Worm (Caenorhabditis elegans) whole organism, young adult: ENCODE measurements around the gene fbxb-40.
A peak's percentile ranks its signal among the peaks of the same experiment; 100 is the strongest.

ENCODE experiments used
- B0035.1 ChIP-seq: sonication (generic microtip); optimal IDR thresholded peaks from 2 replicates; lab custom pipeline; 2016; ENCODE audit warnings: missing genetic modification characterization, mild to moderate bottlenecking, missing compliant biosample characterization, missing genotype, missing genetic modification reagents
- B0261.1 ChIP-seq: sonication (generic microtip); optimal IDR thresholded peaks from 2 replicates; lab custom pipeline; 2016; ENCODE audit warnings: mild to moderate bottlenecking, missing genetic modification characterization, moderate library complexity, missing compliant biosample characterization
- C17E4.6 ChIP-seq: fragments of 200-800 bp; sonication (Bioruptor generic); IDR thresholded peaks from 2 replicates; pipeline ENCODE4 v1.3.6; 2022; ENCODE audit warnings: missing genetic modification reagents, missing genetic modification characterization, missing compliant biosample characterization
- F10E7.11 ChIP-seq: sonication (generic microtip); optimal IDR thresholded peaks from 2 replicates; lab custom pipeline; 2017; ENCODE audit warnings: mild to moderate bottlenecking, missing genetic modification characterization, moderate library complexity, missing compliant biosample characterization
- F22D6.2 ChIP-seq: sonication (generic microtip); optimal IDR thresholded peaks from 2 replicates; lab custom pipeline; 2016; ENCODE audit warnings: mild to moderate bottlenecking, missing genetic modification characterization, missing compliant biosample characterization
- F23B12.7 ChIP-seq: sonication (generic microtip); optimal IDR thresholded peaks from 2 replicates; lab custom pipeline; 2017; ENCODE audit warnings: missing genetic modification characterization, mild to moderate bottlenecking, missing compliant biosample characterization, antibody characterized with exemption, moderate library complexity; ENCODE audit not compliant: insufficient read depth
- F37B4.10 ChIP-seq: fragments of 200-800 bp; sonication (Bioruptor generic); IDR thresholded peaks from 2 replicates; pipeline ENCODE4 v1.3.6; 2022; ENCODE audit warnings: missing genetic modification characterization, missing compliant biosample characterization
- F57C9.4 ChIP-seq: sonication (generic microtip); optimal IDR thresholded peaks from 2 replicates; lab custom pipeline; 2017; ENCODE audit warnings: mild to moderate bottlenecking, missing genetic modification characterization, missing compliant biosample characterization
- T07F8.4 ChIP-seq: sonication (generic microtip); optimal IDR thresholded peaks from 2 replicates; lab custom pipeline; 2016; ENCODE audit warnings: mild to moderate bottlenecking, missing genetic modification characterization, moderate library complexity, missing compliant biosample characterization
- Y56A3A.18 ChIP-seq: fragments of 200-800 bp; sonication (Bioruptor generic); IDR thresholded peaks from 2 replicates; pipeline ENCODE4 v1.3.6; 2022; ENCODE audit warnings: missing genetic modification reagents, missing genetic modification characterization, missing compliant biosample characterization
- ZK185.1 ChIP-seq: sonication (generic microtip); optimal IDR thresholded peaks from 2 replicates; lab custom pipeline; 2016; ENCODE audit warnings: mild to moderate bottlenecking, missing genetic modification characterization, missing compliant biosample characterization; ENCODE audit not compliant: poor library complexity, severe bottlenecking
- attf-3 ChIP-seq: fragments of 200-800 bp; sonication (Bioruptor generic); conservative IDR thresholded peaks from 2 replicates; pipeline ENCODE4 v1.3.6; 2022; ENCODE audit warnings: missing genetic modification reagents, missing genetic modification characterization, missing compliant biosample characterization
- attf-5 ChIP-seq: fragments of 200-800 bp; sonication (Bioruptor generic); optimal IDR thresholded peaks from 2 replicates; lab custom pipeline; 2018; ENCODE audit warnings: mild to moderate bottlenecking, missing genetic modification characterization, missing compliant biosample characterization
- attf-6 ChIP-seq: fragments of 200-800 bp; sonication (Bioruptor generic); IDR thresholded peaks from 2 replicates; pipeline ENCODE4 v1.3.6; 2022; ENCODE audit warnings: missing genetic modification reagents, missing genetic modification characterization, missing compliant biosample characterization
- ceh-27 ChIP-seq: fragments of 200-800 bp; sonication (Bioruptor generic); optimal IDR thresholded peaks from 2 replicates; lab custom pipeline; 2018; ENCODE audit warnings: mild to moderate bottlenecking, missing genetic modification characterization, moderate library complexity, missing compliant biosample characterization
- dox-1 ChIP-seq: fragments of 200-800 bp; sonication (Bioruptor generic); IDR thresholded peaks from 2 replicates; pipeline ENCODE4 v1.3.6; 2022; ENCODE audit warnings: missing genetic modification reagents, missing genetic modification characterization, missing compliant biosample characterization
- egl-44 ChIP-seq: fragments of 200-800 bp; sonication (Bioruptor generic); IDR thresholded peaks from 2 replicates; pipeline ENCODE4 v1.3.6; 2022; ENCODE audit warnings: missing genetic modification reagents, missing genetic modification characterization, missing compliant biosample characterization
- hmg-1.2 ChIP-seq: fragments of 200-800 bp; sonication (Bioruptor generic); IDR thresholded peaks from 2 replicates; pipeline ENCODE4 v1.3.6; 2022; ENCODE audit warnings: missing genetic modification reagents, missing genetic modification characterization, missing compliant biosample characterization
- lag-1 ChIP-seq: fragments of 200-800 bp; sonication (Bioruptor generic); IDR thresholded peaks from 2 replicates; pipeline ENCODE4 v1.3.6; 2022; ENCODE audit warnings: missing genetic modification reagents, missing genetic modification characterization, missing compliant biosample characterization
- lin-40 ChIP-seq: sonication (generic microtip); optimal IDR thresholded peaks from 2 replicates; lab custom pipeline; 2016; ENCODE audit warnings: missing genetic modification characterization, mild to moderate bottlenecking, missing compliant biosample characterization, missing genotype, missing genetic modification reagents
- mxl-1 ChIP-seq: sonication (generic microtip); optimal IDR thresholded peaks from 2 replicates; lab custom pipeline; 2016; ENCODE audit warnings: missing genetic modification characterization, missing compliant biosample characterization
- nhr-120 ChIP-seq: fragments of 200-800 bp; sonication (Bioruptor generic); IDR thresholded peaks from 2 replicates; pipeline ENCODE4 v1.3.6; 2022; ENCODE audit warnings: missing genetic modification characterization, missing compliant biosample characterization
- nhr-27 ChIP-seq: fragments of 200-800 bp; sonication (Bioruptor generic); optimal IDR thresholded peaks from 2 replicates; lab custom pipeline; 2018; ENCODE audit warnings: mild to moderate bottlenecking, missing genetic modification characterization, moderate library complexity, missing compliant biosample characterization
- nhr-90 ChIP-seq: sonication (generic microtip); optimal IDR thresholded peaks from 2 replicates; lab custom pipeline; 2016; ENCODE audit warnings: missing genotype, mild to moderate bottlenecking, missing genetic modification characterization, missing compliant biosample characterization
- pbrm-1 ChIP-seq: fragments of 200-800 bp; sonication (Bioruptor generic); IDR thresholded peaks from 2 replicates; pipeline ENCODE4 v1.3.6; 2022; ENCODE audit warnings: missing genetic modification reagents, missing genetic modification characterization, missing compliant biosample characterization
- rpc-1 ChIP-seq, 2 experiments: fragments of 150-350 bp in 1 of 2; sonication (generic microtip) in 1 of 2; optimal IDR thresholded peaks; 2 replicates each; lab custom pipeline; 2014 to 2018; ENCODE audit warnings: missing biosample characterization in 1 of 2, missing genetic modification characterization in 1 of 2, missing genetic modification reagents in 1 of 2, missing genotype in 1 of 2
- snpc-1.1 ChIP-seq: sonication (generic microtip); optimal IDR thresholded peaks from 2 replicates; lab custom pipeline; 2017; ENCODE audit warnings: missing genetic modification characterization, mild to moderate bottlenecking, missing compliant biosample characterization, antibody characterized with exemption, moderate library complexity, missing genotype, missing genetic modification reagents; ENCODE audit not compliant: insufficient read depth
- tbp1 ChIP-seq: fragments of 200-800 bp; sonication (Bioruptor generic); optimal IDR thresholded peaks from 2 replicates; lab custom pipeline; 2018; ENCODE audit warnings: mild to moderate bottlenecking, missing genetic modification characterization, missing compliant biosample characterization
- zfh-2 ChIP-seq: fragments of 200-800 bp; sonication (Bioruptor generic); conservative IDR thresholded peaks from 2 replicates; pipeline ENCODE4 v1.3.6; 2022; ENCODE audit warnings: missing genetic modification reagents, missing genetic modification characterization, missing compliant biosample characterization
- ztf-6 ChIP-seq: fragments of 200-800 bp; sonication (Bioruptor generic); IDR thresholded peaks from 2 replicates; pipeline ENCODE4 v1.3.6; 2022; ENCODE audit warnings: missing genetic modification reagents, missing genetic modification characterization, missing compliant biosample characterization

Gene fbxb-40

ce11 chrII:1049849-1050248 lies at the start of gene fbxb-40:
fbxb-40 (minus strand) TSS chrII:1049949.
- no peak for TF ChIP-seq mxl-1 (tag; lab: Kevin White, UChicago)
- no peak for TF ChIP-seq T07F8.4 (tag; lab: Kevin White, UChicago)
- no peak for TF ChIP-seq ztf-6 (GFP tag; lab: Robert Waterston, UW)
- 0 out of 2 replicates have a peak, but pooled peaks have one; percentile 11 for TF ChIP-seq zfh-2 (GFP tag; lab: Robert Waterston, UW)
- TF ChIP-seq nhr-27 (tag; lab: Kevin White, UChicago): no peak
- no peak for TF ChIP-seq ZK185.1
- no peak for TF ChIP-seq B0035.1 (tag; lab: Kevin White, UChicago)

ce11 chrII:1091706-1092105 lies 42.0 kb upstream of the fbxb-40 start, which contains the start of gene snf-3:
snf-3 (plus strand) TSS chrII:1092006.
- TF ChIP-seq lag-1 (GFP tag; lab: Robert Waterston, UW): no peak
- TF ChIP-seq dox-1 (GFP tag; lab: Robert Waterston, UW): no peak
- TF ChIP-seq F23B12.7 (tag; lab: Kevin White, UChicago): no peak
- no peak for TF ChIP-seq egl-44

ce11 chrII:1090743-1091142 lies 41.0 kb upstream of the fbxb-40 start:
- TF ChIP-seq attf-6 (GFP tag; lab: Robert Waterston, UW) (no peak), nhr-120 (no peak), Y56A3A.18 (GFP tag; lab: Robert Waterston, UW) (no peak), attf-3 (GFP tag; lab: Robert Waterston, UW) (no peak), F22D6.2 (no peak), nhr-90 (no peak), pbrm-1 (GFP tag; lab: Robert Waterston, UW) (no peak), mxl-1 (tag; lab: Kevin White, UChicago) (no peak)
- TF ChIP-seq, all 124 proteins: peak for 0

ce11 chrII:1088527-1089230 lies 38.9 kb upstream of the fbxb-40 start:
- TF ChIP-seq rpc-1 (optimal IDR thresholded peaks at IDR 0.05; lab: Kevin White, UChicago): peak; percentile 25
- TF ChIP-seq rpc-1 (tag; optimal IDR thresholded peaks at IDR 0.05; lab: Kevin White, UChicago): peak; percentile 64
- TF ChIP-seq tbp1 (GFP tag; lab: Kevin White, UChicago): peak; percentile 70
- no peak for TF ChIP-seq F37B4.10 (GFP tag; lab: Robert Waterston, UW)
- TF ChIP-seq B0261.1 (tag; lab: Kevin White, UChicago): peak; percentile 21

ce11 chrII:1086479-1086878 lies 36.7 kb upstream of the fbxb-40 start:
- TF ChIP-seq C17E4.6 (GFP tag; lab: Robert Waterston, UW) (no peak), hmg-1.2 (GFP tag; lab: Robert Waterston, UW) (0 out of 2 replicates have a peak, but pooled peaks have one; percentile 19), snpc-1.1 (no peak), ceh-27 (GFP tag; lab: Kevin White, UChicago) (peak; percentile 35)

- peak; percentile 11 for TF ChIP-seq B0261.1 (tag; lab: Kevin White, UChicago)
- no peak for TF ChIP-seq F10E7.11
- TF ChIP-seq F57C9.4 (tag; lab: Kevin White, UChicago): no peak
- TF ChIP-seq rpc-1 (optimal IDR thresholded peaks at IDR 0.05; lab: Kevin White, UChicago): no peak
- TF ChIP-seq rpc-1 (tag; optimal IDR thresholded peaks at IDR 0.05; lab: Kevin White, UChicago): peak; percentile 59
- no peak for TF ChIP-seq lin-40 (tag; lab: Kevin White, UChicago)
- peak; percentile 67 for TF ChIP-seq tbp1 (GFP tag; lab: Kevin White, UChicago)
- TF ChIP-seq attf-5 (GFP tag; lab: Kevin White, UChicago): no peak
These were observed 35.8 kb upstream of the fbxb-40 start for ce11 chrII:1085546-1085945.
